Worm (Caenorhabditis elegans): ENCODE measurements around the gene K10B2.4.

- no peak for TF ChIP-seq flt-1 (GFP tag; IDR thresholded peaks at IDR 0.05)
- no peak for TF ChIP-seq ztf-29 (GFP tag; IDR thresholded peaks at IDR 0.05)
- TF ChIP-seq med-1 (GFP tag; optimal IDR thresholded peaks at IDR 0.05; ENCODE audit: insufficient read depth), result no peak
- TF ChIP-seq cog-1 (tag; optimal IDR thresholded peaks at IDR 0.05), result no peak
- TF ChIP-seq tab-1 (GFP tag; IDR thresholded peaks at IDR 0.05), result no peak
These were observed 1.9 kb downstream of the K10B2.4 start, which contains the start of gene C32D5.12 for ce11 chrII:6358905-6359304.

Data from whole organism, midembryonic.